Worm (Caenorhabditis elegans) whole organism, mixed stage, embryonic: ENCODE measurements around the gene crn-6.

ENCODE experiments used
- blmp-1 ChIP-seq: fragments of 150-350 bp; optimal IDR thresholded peaks from 2 replicates; lab custom pipeline; 2014; ENCODE audit warnings: missing biosample characterization, missing genetic modification characterization
- drap-1 ChIP-seq: fragments of 200-800 bp; sonication (Bioruptor generic); optimal IDR thresholded peaks from 3 replicates; lab custom pipeline; 2018; ENCODE audit warnings: mild to moderate bottlenecking, missing genetic modification characterization, missing compliant biosample characterization
- mab-5 ChIP-seq: fragments of 150-350 bp; optimal IDR thresholded peaks from 2 replicates; lab custom pipeline; 2014; ENCODE audit warnings: missing biosample characterization, missing genetic modification characterization
- nhr-12 ChIP-seq: fragments of 150-350 bp; optimal IDR thresholded peaks from 2 replicates; lab custom pipeline; 2014; ENCODE audit warnings: missing biosample characterization, missing genetic modification characterization
- sptf-1 ChIP-seq: sonication (generic microtip); optimal IDR thresholded peaks from 2 replicates; lab custom pipeline; 2017; ENCODE audit warnings: mild to moderate bottlenecking, missing genetic modification characterization, moderate library complexity, missing compliant biosample characterization
- tbx-8 ChIP-seq: fragments of 200-800 bp; sonication (Bioruptor generic); optimal IDR thresholded peaks from 2 replicates; lab custom pipeline; 2018; ENCODE audit warnings: mild to moderate bottlenecking, missing genetic modification characterization, moderate library complexity, missing compliant biosample characterization
- unc-39 ChIP-seq: fragments of 150-350 bp; optimal IDR thresholded peaks from 2 replicates; lab custom pipeline; 2014; ENCODE audit warnings: missing biosample characterization, missing genetic modification characterization
- unc-62 ChIP-seq: fragments of 150-350 bp; optimal IDR thresholded peaks from 2 replicates; lab custom pipeline; 2014; ENCODE audit warnings: missing biosample characterization, missing genetic modification reagents, missing genetic modification characterization
- ztf-11 ChIP-seq: fragments of 150-350 bp; optimal IDR thresholded peaks from 2 replicates; lab custom pipeline; 2014; ENCODE audit warnings: missing biosample characterization, missing genetic modification characterization

DNA sequence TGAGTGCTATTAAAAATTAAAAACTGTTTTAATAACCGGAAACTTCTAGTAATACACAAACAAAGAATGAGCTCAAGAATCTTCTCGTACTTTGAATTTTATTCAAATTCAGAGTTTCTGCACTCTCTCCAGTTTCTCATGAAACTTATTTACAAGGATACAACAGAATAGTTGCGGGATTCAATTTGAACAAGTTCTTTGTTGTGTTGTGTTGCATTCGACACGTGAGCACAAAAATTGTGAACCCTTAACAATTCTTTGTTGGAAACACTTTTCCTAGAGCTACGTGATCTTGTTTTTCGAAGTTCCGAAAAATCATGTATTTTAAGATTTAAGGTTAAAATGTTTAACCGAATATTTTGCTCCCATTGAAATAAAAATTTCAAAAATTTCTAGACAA, 6.7 kb downstream of the crn-6 start:
- TF ChIP-seq tbx-8 (GFP tag; lab: Kevin White, UChicago): no peak
- TF ChIP-seq unc-39 (tag; lab: Kevin White, UChicago): no peak
- no peak for TF ChIP-seq sptf-1 (tag; lab: Kevin White, UChicago)
- no peak for TF ChIP-seq ztf-11
- no peak for TF ChIP-seq blmp-1
- TF ChIP-seq drap-1 (GFP tag; lab: Kevin White, UChicago): no peak
- no peak for TF ChIP-seq mab-5 (tag; lab: Kevin White, UChicago)
- no peak for TF ChIP-seq unc-62
- TF ChIP-seq nhr-12: no peak
